Fruit fly (Drosophila melanogaster) whole organism, embryonic: ENCODE data around the gene eEF1alpha2.
A peak's percentile ranks its signal among the peaks of the same experiment; 100 is the strongest.

Experiments
- Aef1 ChIP-seq: fragments of 200-800 bp; sonication (Bioruptor generic); IDR thresholded peaks from 3 replicates; pipeline ENCODE4 v1.3.6; 2022; ENCODE audit warnings: missing biosample characterization, missing genetic modification characterization
- Antp ChIP-seq: fragments of 200-800 bp; sonication (Bioruptor generic); optimal IDR thresholded peaks from 3 replicates; lab custom pipeline; 2016; ENCODE audit warnings: missing biosample characterization, missing genetic modification characterization
- Asciz ChIP-seq: fragments of 200-800 bp; sonication (Bioruptor generic); optimal IDR thresholded peaks from 2 replicates; lab custom pipeline; 2017; ENCODE audit warnings: missing biosample characterization, mild to moderate bottlenecking, missing genetic modification characterization, missing genetic modification reagents
- Atf-2 ChIP-seq: fragments of 200-800 bp; sonication (Bioruptor generic); optimal IDR thresholded peaks from 2 replicates; lab custom pipeline; 2016; ENCODE audit warnings: missing biosample characterization, missing genetic modification characterization
- CG10959 ChIP-seq: fragments of 200-800 bp; sonication (Bioruptor generic); IDR thresholded peaks from 2 replicates; pipeline ENCODE4 v1.3.6; 2022; ENCODE audit warnings: missing biosample characterization, missing genetic modification characterization
- CG10979 ChIP-seq: fragments of 200-800 bp; sonication (Bioruptor generic); optimal IDR thresholded peaks from 2 replicates; lab custom pipeline; 2018; ENCODE audit warnings: missing biosample characterization, mild to moderate bottlenecking, missing genetic modification characterization, moderate library complexity
- CG14710 ChIP-seq: fragments of 200-800 bp; sonication (Bioruptor generic); optimal IDR thresholded peaks from 3 replicates; lab custom pipeline; 2019; ENCODE audit warnings: missing biosample characterization, mild to moderate bottlenecking, missing genetic modification characterization, moderate library complexity
- CG14965 ChIP-seq: fragments of 200-800 bp; sonication (Bioruptor generic); optimal IDR thresholded peaks from 2 replicates; lab custom pipeline; 2016; ENCODE audit warnings: missing biosample characterization, missing genetic modification characterization, borderline replicate concordance
- CG15073 ChIP-seq: fragments of 200-800 bp; sonication (Bioruptor generic); optimal IDR thresholded peaks from 2 replicates; lab custom pipeline; 2016; ENCODE audit warnings: missing biosample characterization, missing genetic modification characterization
- CG15479 ChIP-seq: fragments of 200-800 bp; sonication (Bioruptor generic); optimal IDR thresholded peaks from 3 replicates; lab custom pipeline; 2019; ENCODE audit warnings: missing biosample characterization, mild to moderate bottlenecking, missing genetic modification characterization, moderate library complexity
- CG17328 ChIP-seq: fragments of 200-800 bp; sonication (Bioruptor generic); IDR thresholded peaks from 2 replicates; pipeline ENCODE4 v1.3.6; 2022; ENCODE audit warnings: missing biosample characterization, missing genetic modification characterization
- CG18011 ChIP-seq: fragments of 200-800 bp; sonication (Bioruptor generic); optimal IDR thresholded peaks from 2 replicates; lab custom pipeline; 2017; ENCODE audit warnings: missing biosample characterization, missing genetic modification characterization, mild to moderate bottlenecking, moderate library complexity, missing genotype
- CG2129 ChIP-seq: fragments of 200-800 bp; sonication (Bioruptor generic); IDR thresholded peaks from 2 replicates; pipeline ENCODE4 v1.3.6; 2022; ENCODE audit warnings: missing biosample characterization, missing genetic modification characterization; ENCODE audit not compliant: partially characterized antibody
- CG42726 ChIP-seq: fragments of 200-800 bp; sonication (Bioruptor generic); IDR thresholded peaks from 2 replicates; pipeline ENCODE4 v1.3.6; 2022; ENCODE audit warnings: missing biosample characterization, missing genetic modification characterization; ENCODE audit not compliant: partially characterized antibody
- CG4707 ChIP-seq: fragments of 200-800 bp; sonication (Bioruptor generic); optimal IDR thresholded peaks from 2 replicates; lab custom pipeline; 2018; ENCODE audit warnings: missing biosample characterization, mild to moderate bottlenecking, missing genetic modification characterization, moderate library complexity
- CG6272 ChIP-seq: fragments of 200-800 bp; sonication (Bioruptor generic); IDR thresholded peaks from 2 replicates; pipeline ENCODE4 v1.3.6; 2022; ENCODE audit warnings: missing biosample characterization, missing genetic modification characterization
- CG6813 ChIP-seq: fragments of 200-800 bp; sonication (Bioruptor generic); optimal IDR thresholded peaks from 2 replicates; lab custom pipeline; 2017; ENCODE audit warnings: missing biosample characterization, missing genetic modification characterization, mild to moderate bottlenecking, moderate library complexity, missing genetic modification reagents
- CG7786 ChIP-seq: fragments of 200-800 bp; sonication (Bioruptor generic); optimal IDR thresholded peaks from 2 replicates; lab custom pipeline; 2016; ENCODE audit warnings: missing biosample characterization, missing genetic modification characterization
- CHES-1-like ChIP-seq: fragments of 200-800 bp; sonication (Bioruptor generic); optimal IDR thresholded peaks from 2 replicates; lab custom pipeline; 2016; ENCODE audit warnings: missing biosample characterization, missing genetic modification characterization
- Dek ChIP-seq: fragments of 200-800 bp; sonication (Bioruptor generic); optimal IDR thresholded peaks from 3 replicates; lab custom pipeline; 2019; ENCODE audit warnings: missing biosample characterization, mild to moderate bottlenecking, missing genetic modification characterization, moderate library complexity
- Dip2 ChIP-seq: fragments of 200-800 bp; sonication (Bioruptor generic); IDR thresholded peaks from 2 replicates; pipeline ENCODE4 v1.3.6; 2022; ENCODE audit warnings: missing biosample characterization, missing genetic modification characterization
- Dip3 ChIP-seq: fragments of 200-800 bp; sonication (Bioruptor generic); optimal IDR thresholded peaks from 3 replicates; lab custom pipeline; 2016; ENCODE audit warnings: missing biosample characterization, missing genetic modification characterization
- Elba2 ChIP-seq: fragments of 200-800 bp; sonication (Bioruptor generic); optimal IDR thresholded peaks from 3 replicates; lab custom pipeline; 2016; ENCODE audit warnings: missing biosample characterization, missing genetic modification characterization
- HHEX ChIP-seq: fragments of 200-800 bp; sonication (Bioruptor generic); optimal IDR thresholded peaks from 3 replicates; lab custom pipeline; 2017; ENCODE audit warnings: missing biosample characterization, mild to moderate bottlenecking, missing genetic modification characterization, missing genetic modification reagents
- Hey ChIP-seq: fragments of 200-800 bp; sonication (Bioruptor generic); optimal IDR thresholded peaks from 3 replicates; lab custom pipeline; 2018; ENCODE audit warnings: missing biosample characterization, mild to moderate bottlenecking, missing genetic modification characterization
- HmgZ ChIP-seq: fragments of 200-800 bp; sonication (Bioruptor generic); optimal IDR thresholded peaks from 2 replicates; lab custom pipeline; 2018; ENCODE audit warnings: missing biosample characterization, mild to moderate bottlenecking, missing genetic modification characterization
- Opbp ChIP-seq: fragments of 200-800 bp; sonication (Bioruptor generic); IDR thresholded peaks from 3 replicates; pipeline ENCODE4 v1.3.6; 2022; ENCODE audit warnings: missing biosample characterization, missing genetic modification characterization; ENCODE audit not compliant: partially characterized antibody
- Six4 ChIP-seq: fragments of 200-800 bp; sonication (Bioruptor generic); optimal IDR thresholded peaks from 2 replicates; lab custom pipeline; 2016; ENCODE audit warnings: missing biosample characterization, missing genetic modification characterization
- Taf1 ChIP-seq: fragments of 200-800 bp; sonication (Bioruptor generic); IDR thresholded peaks from 2 replicates; pipeline ENCODE4 v1.3.6; 2022; ENCODE audit warnings: missing biosample characterization, missing genetic modification characterization
- ap ChIP-seq: fragments of 200-800 bp; sonication (Bioruptor generic); IDR thresholded peaks from 2 replicates; pipeline ENCODE4 v1.3.6; 2022; ENCODE audit warnings: missing biosample characterization, missing genetic modification characterization
- bowl ChIP-seq: fragments of 200-800 bp; sonication (Bioruptor generic); IDR thresholded peaks from 2 replicates; pipeline ENCODE4 v1.3.6; 2022; ENCODE audit warnings: missing biosample characterization, missing genetic modification characterization
- chn ChIP-seq: fragments of 200-800 bp; sonication (Bioruptor generic); optimal IDR thresholded peaks from 2 replicates; lab custom pipeline; 2016; ENCODE audit warnings: missing biosample characterization, missing genetic modification characterization
- ci ChIP-seq: fragments of 200-800 bp; sonication (Bioruptor generic); IDR thresholded peaks from 3 replicates; pipeline ENCODE4 v1.3.6; 2022; ENCODE audit warnings: missing biosample characterization, missing genetic modification characterization
- ems ChIP-seq: fragments of 200-800 bp; sonication (Bioruptor generic); optimal IDR thresholded peaks from 3 replicates; lab custom pipeline; 2016; ENCODE audit warnings: missing biosample characterization, missing genetic modification characterization
- exex ChIP-seq: fragments of 200-800 bp; sonication (Bioruptor generic); optimal IDR thresholded peaks from 4 replicates; lab custom pipeline; 2018; ENCODE audit warnings: missing biosample characterization, mild to moderate bottlenecking, missing genetic modification characterization, moderate library complexity
- gcm2 ChIP-seq: fragments of 200-800 bp; sonication (Bioruptor generic); optimal IDR thresholded peaks from 2 replicates; lab custom pipeline; 2016; ENCODE audit warnings: missing biosample characterization, missing genetic modification characterization
- gfzf ChIP-seq: fragments of 200-800 bp; sonication (Bioruptor generic); optimal IDR thresholded peaks from 2 replicates; lab custom pipeline; 2016; ENCODE audit warnings: missing biosample characterization, mild to moderate bottlenecking, missing genetic modification characterization, moderate library complexity
- grau ChIP-seq: fragments of 200-800 bp; optimal IDR thresholded peaks from 3 replicates; lab custom pipeline; 2019; ENCODE audit warnings: missing biosample characterization, mild to moderate bottlenecking, missing genetic modification characterization, moderate library complexity
- hth ChIP-seq: fragments of >200 bp; optimal IDR thresholded peaks from 2 replicates; lab custom pipeline; 2017; ENCODE audit warnings: inconsistent platforms
- kah ChIP-seq: fragments of 200-800 bp; sonication (Bioruptor generic); optimal IDR thresholded peaks from 2 replicates; lab custom pipeline; 2018; ENCODE audit warnings: missing biosample characterization, mild to moderate bottlenecking, missing genetic modification characterization
- lmd ChIP-seq: fragments of 200-800 bp; sonication (Bioruptor generic); IDR thresholded peaks from 2 replicates; pipeline ENCODE4 v1.3.6; 2022; ENCODE audit warnings: missing biosample characterization, missing genetic modification characterization
- nmo ChIP-seq: fragments of 200-800 bp; sonication (Bioruptor generic); optimal IDR thresholded peaks from 2 replicates; lab custom pipeline; 2018; ENCODE audit warnings: missing biosample characterization, mild to moderate bottlenecking, missing genetic modification characterization, moderate library complexity
- onecut ChIP-seq: fragments of 200-800 bp; sonication (Bioruptor generic); IDR thresholded peaks from 2 replicates; pipeline ENCODE4 v1.3.6; 2022; ENCODE audit warnings: missing biosample characterization, missing genetic modification characterization
- pho ChIP-seq: fragments of 200-800 bp; sonication (Bioruptor generic); optimal IDR thresholded peaks from 2 replicates; lab custom pipeline; 2016; ENCODE audit warnings: missing biosample characterization, missing genetic modification characterization
- phol ChIP-seq: fragments of 200-800 bp; sonication (Bioruptor generic); optimal IDR thresholded peaks from 3 replicates; lab custom pipeline; 2018; ENCODE audit warnings: missing biosample characterization, mild to moderate bottlenecking, missing genetic modification characterization, moderate library complexity
- ro ChIP-seq: fragments of 200-800 bp; sonication (Bioruptor generic); IDR thresholded peaks from 2 replicates; pipeline ENCODE4 v1.3.6; 2022; ENCODE audit warnings: missing biosample characterization, missing genetic modification characterization
- ssp ChIP-seq: fragments of 200-800 bp; sonication (Bioruptor generic); IDR thresholded peaks from 2 replicates; pipeline ENCODE4 v1.3.6; 2022; ENCODE audit warnings: missing biosample characterization, missing genetic modification characterization
- sug ChIP-seq: fragments of 200-800 bp; optimal IDR thresholded peaks from 2 replicates; lab custom pipeline; 2019; ENCODE audit warnings: missing biosample characterization, mild to moderate bottlenecking, missing genetic modification characterization, moderate library complexity
- trh ChIP-seq: fragments of 200-800 bp; sonication (Bioruptor generic); optimal IDR thresholded peaks from 2 replicates; lab custom pipeline; 2016; ENCODE audit warnings: missing biosample characterization, missing genetic modification characterization
- usp ChIP-seq: fragments of >200 bp; optimal IDR thresholded peaks from 2 replicates; lab custom pipeline; 2017; ENCODE audit warnings: missing biosample characterization, missing genetic modification characterization
- z ChIP-seq: fragments of 200-800 bp; sonication (Bioruptor generic); IDR thresholded peaks from 3 replicates; pipeline ENCODE4 v1.3.6; 2022; ENCODE audit warnings: missing biosample characterization, missing genetic modification characterization

eEF1alpha2 gene

DNA sequence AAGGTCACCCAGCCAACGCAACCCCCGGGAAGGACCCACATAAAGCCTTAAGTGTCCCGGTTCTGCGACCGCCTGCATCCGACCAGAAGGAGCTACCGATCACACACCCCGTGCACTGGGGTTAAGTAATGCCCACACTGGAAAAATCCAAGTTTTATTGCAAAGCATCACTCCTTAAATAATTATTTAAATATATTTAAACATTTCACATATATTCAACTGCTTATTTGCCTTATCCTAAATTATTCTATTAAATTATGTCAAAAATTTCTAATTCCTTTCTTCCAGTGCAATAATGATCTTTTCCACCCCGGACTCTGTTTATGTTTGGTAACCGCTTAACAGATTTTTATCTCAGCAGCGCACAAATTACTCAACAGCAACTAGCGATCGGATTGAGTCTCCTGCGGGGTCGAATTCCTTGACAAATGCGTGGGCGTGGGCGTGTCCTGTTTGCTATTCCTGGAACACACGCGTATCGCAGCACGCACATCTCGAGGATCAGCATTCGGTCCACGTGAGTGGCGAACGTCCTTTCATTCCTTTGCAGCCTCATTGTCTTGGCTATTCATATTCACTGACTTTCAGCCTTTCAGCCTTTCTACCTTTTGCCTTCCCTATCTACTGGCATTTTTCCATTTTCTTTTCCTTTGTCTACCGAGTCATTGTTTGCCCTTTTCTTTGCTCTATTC, 33.6 kb upstream of the eEF1alpha2 start (continued):
- TF ChIP-seq HHEX (GFP tag; lab: Kevin White, UChicago) (no peak), gfzf (GFP tag; lab: Kevin White, UChicago) (no peak), Antp (GFP tag; lab: Kevin White, UChicago) (no peak), CG14965 (GFP tag; lab: Kevin White, UChicago) (no peak), CG6813 (peak; percentile 22), CHES-1-like (no peak), CG4707 (GFP tag; lab: Kevin White, UChicago) (no peak), nmo (GFP tag; lab: Kevin White, UChicago) (peak; percentile 61), phol (tag; lab: Kevin White, UChicago) (peak; percentile 69), CG10959 (GFP tag; lab: Robert Waterston, UW) (peak; percentile 89), CG2129 (GFP tag; lab: Robert Waterston, UW) (no peak), CG14710 (tag; lab: Kevin White, UChicago) (peak; percentile 76), CG17328 (peak; percentile 80), HmgZ (tag; lab: Kevin White, UChicago) (no peak), CG15073 (GFP tag; lab: Kevin White, UChicago) (no peak), CG42726 (GFP tag; lab: Robert Waterston, UW) (no peak), ap (GFP tag; lab: Robert Waterston, UW) (0 out of 2 replicates have a peak, but pooled peaks have one; percentile 24), Six4 (GFP tag; lab: Kevin White, UChicago) (no peak), Opbp (GFP tag; lab: Robert Waterston, UW) (no peak), ci (GFP tag; lab: Robert Waterston, UW) (no peak), bowl (GFP tag; lab: Robert Waterston, UW) (no peak), ems (GFP tag; lab: Kevin White, UChicago) (no peak), ssp (GFP tag; lab: Robert Waterston, UW) (peak; percentile 49), CG6272 (no peak), sug (tag; lab: Kevin White, UChicago) (no peak), CG18011 (GFP tag; lab: Kevin White, UChicago) (no peak), CG15479 (GFP tag; lab: Kevin White, UChicago) (peak; percentile 95), Aef1 (GFP tag; lab: Robert Waterston, UW) (no peak), Dip3 (GFP tag; lab: Kevin White, UChicago) (no peak), Asciz (GFP tag; lab: Kevin White, UChicago) (no peak), gcm2 (no peak), usp (GFP tag; lab: Kevin White, UChicago) (no peak), Hey (tag; lab: Kevin White, UChicago) (no peak), Atf-2 (GFP tag; lab: Kevin White, UChicago) (no peak), CG10979 (peak; percentile 84), Taf1 (GFP tag; lab: Robert Waterston, UW) (no peak), ro (no peak; the same call in 1 of the 2 replicates), exex (tag; lab: Kevin White, UChicago) (no peak), trh (GFP tag; lab: Kevin White, UChicago) (no peak), Dip2 (no peak), kah (GFP tag; lab: Kevin White, UChicago) (no peak), onecut (peak; percentile 29; the same call in 1 of the 2 replicates), grau (tag; lab: Kevin White, UChicago) (peak; percentile 49), pho (GFP tag; lab: Kevin White, UChicago) (no peak), lmd (GFP tag; lab: Robert Waterston, UW) (no peak; the same call in 1 of the 2 replicates), hth (lab: Kevin White, UChicago) (no peak), Dek (tag; lab: Kevin White, UChicago) (no peak), Elba2 (GFP tag; lab: Kevin White, UChicago) (peak; percentile 36), CG7786 (GFP tag; lab: Kevin White, UChicago) (no peak), z (GFP tag; lab: Robert Waterston, UW) (peak; percentile 57; the same call in 1 of the 3 replicates), chn (GFP tag; lab: Kevin White, UChicago) (peak; percentile 13)
